Worm (Caenorhabditis elegans) whole organism, mixed stage, embryonic: Measurements from ENCODE around the gene K07D4.5.

ENCODE experiments used
- bed-3 ChIP-seq: fragments of 200-800 bp; sonication (Bioruptor generic); optimal IDR thresholded peaks from 3 replicates; lab custom pipeline; 2018; ENCODE audit warnings: mild to moderate bottlenecking, missing genetic modification characterization, moderate library complexity, missing compliant biosample characterization
- blmp-1 ChIP-seq: fragments of 150-350 bp; optimal IDR thresholded peaks from 2 replicates; lab custom pipeline; 2014; ENCODE audit warnings: missing biosample characterization, missing genetic modification characterization
- ceh-39 ChIP-seq: fragments of 150-350 bp; optimal IDR thresholded peaks from 2 replicates; lab custom pipeline; 2014; ENCODE audit warnings: missing biosample characterization, missing genetic modification characterization
- ceh-43 ChIP-seq: fragments of 200-800 bp; sonication (Bioruptor generic); optimal IDR thresholded peaks from 2 replicates; lab custom pipeline; 2018; ENCODE audit warnings: mild to moderate bottlenecking, missing genetic modification characterization, moderate library complexity, missing compliant biosample characterization
- ceh-83 ChIP-seq: fragments of 200-800 bp; sonication (Bioruptor generic); optimal IDR thresholded peaks from 2 replicates; lab custom pipeline; 2018; ENCODE audit warnings: mild to moderate bottlenecking, missing genetic modification characterization, missing compliant biosample characterization
- ces-1 ChIP-seq: fragments of 150-350 bp; optimal IDR thresholded peaks from 2 replicates; lab custom pipeline; 2014; ENCODE audit warnings: missing biosample characterization, missing genetic modification reagents, missing genetic modification characterization
- cnd-1 ChIP-seq: fragments of 200-800 bp; sonication (Bioruptor generic); optimal IDR thresholded peaks from 2 replicates; lab custom pipeline; 2018; ENCODE audit warnings: mild to moderate bottlenecking, missing genetic modification characterization, missing compliant biosample characterization
- drap-1 ChIP-seq: fragments of 200-800 bp; sonication (Bioruptor generic); optimal IDR thresholded peaks from 3 replicates; lab custom pipeline; 2018; ENCODE audit warnings: mild to moderate bottlenecking, missing genetic modification characterization, missing compliant biosample characterization
- elt-1 ChIP-seq: sonication (generic microtip); optimal IDR thresholded peaks from 2 replicates; lab custom pipeline; 2017; ENCODE audit warnings: missing genetic modification characterization, mild to moderate bottlenecking, missing compliant biosample characterization, antibody characterized with exemption, moderate library complexity, borderline replicate concordance; ENCODE audit not compliant: insufficient read depth
- elt-3 ChIP-seq: fragments of 150-350 bp; optimal IDR thresholded peaks from 2 replicates; lab custom pipeline; 2014; ENCODE audit warnings: missing biosample characterization, missing genetic modification characterization
- flh-1 ChIP-seq: fragments of 200-800 bp; sonication (Bioruptor generic); optimal IDR thresholded peaks from 2 replicates; lab custom pipeline; 2018; ENCODE audit warnings: mild to moderate bottlenecking, missing genetic modification characterization, moderate library complexity, missing compliant biosample characterization
- ham-2 ChIP-seq: fragments of 200-800 bp; sonication (Bioruptor generic); optimal IDR thresholded peaks from 2 replicates; lab custom pipeline; 2018; ENCODE audit warnings: mild to moderate bottlenecking, missing genetic modification characterization, missing compliant biosample characterization
- lin-13 ChIP-seq: fragments of 150-350 bp; optimal IDR thresholded peaks from 2 replicates; lab custom pipeline; 2014; ENCODE audit warnings: missing biosample characterization, missing genetic modification characterization
- lin-32 ChIP-seq: fragments of 200-800 bp; sonication (Bioruptor generic); optimal IDR thresholded peaks from 2 replicates; lab custom pipeline; 2018; ENCODE audit warnings: mild to moderate bottlenecking, missing genetic modification characterization, missing compliant biosample characterization
- lsy-2 ChIP-seq: fragments of 150-350 bp; optimal IDR thresholded peaks from 2 replicates; lab custom pipeline; 2014; ENCODE audit warnings: missing biosample characterization, missing genetic modification characterization
- mab-5 ChIP-seq: fragments of 150-350 bp; optimal IDR thresholded peaks from 2 replicates; lab custom pipeline; 2014; ENCODE audit warnings: missing biosample characterization, missing genetic modification characterization
- mep-1 ChIP-seq: fragments of 150-350 bp; optimal IDR thresholded peaks from 2 replicates; lab custom pipeline; 2017; ENCODE audit warnings: missing biosample characterization, missing genetic modification reagents, missing genetic modification characterization, inconsistent platforms
- mls-2 ChIP-seq: sonication (generic microtip); optimal IDR thresholded peaks from 2 replicates; lab custom pipeline; 2016; ENCODE audit warnings: mild to moderate bottlenecking, missing genetic modification characterization, moderate library complexity, missing compliant biosample characterization
- nhr-237 ChIP-seq: fragments of 150-350 bp; optimal IDR thresholded peaks from 2 replicates; lab custom pipeline; 2014; ENCODE audit warnings: missing biosample characterization, missing genetic modification characterization
- nhr-28 ChIP-seq: fragments of 150-350 bp; optimal IDR thresholded peaks from 2 replicates; lab custom pipeline; 2014; ENCODE audit warnings: missing biosample characterization, missing genetic modification characterization
- nhr-76 ChIP-seq: sonication (generic microtip); optimal IDR thresholded peaks from 2 replicates; lab custom pipeline; 2017; ENCODE audit warnings: missing biosample characterization, missing genetic modification characterization
- pha-4 ChIP-seq: fragments of 150-350 bp; optimal IDR thresholded peaks from 2 replicates; lab custom pipeline; 2018; ENCODE audit warnings: missing biosample characterization, missing genetic modification reagents, missing genetic modification characterization
- sem-2 ChIP-seq: fragments of 200-800 bp; sonication (Bioruptor generic); optimal IDR thresholded peaks from 2 replicates; lab custom pipeline; 2018; ENCODE audit warnings: mild to moderate bottlenecking, missing genetic modification characterization, missing compliant biosample characterization
- snpc-4 ChIP-seq: fragments of 150-350 bp; optimal IDR thresholded peaks from 2 replicates; lab custom pipeline; 2014; ENCODE audit warnings: missing biosample characterization, missing genetic modification characterization
- sptf-1 ChIP-seq: sonication (generic microtip); optimal IDR thresholded peaks from 2 replicates; lab custom pipeline; 2017; ENCODE audit warnings: mild to moderate bottlenecking, missing genetic modification characterization, moderate library complexity, missing compliant biosample characterization
- tbx-8 ChIP-seq: fragments of 200-800 bp; sonication (Bioruptor generic); optimal IDR thresholded peaks from 2 replicates; lab custom pipeline; 2018; ENCODE audit warnings: mild to moderate bottlenecking, missing genetic modification characterization, moderate library complexity, missing compliant biosample characterization
- unc-120 ChIP-seq: sonication (generic microtip); optimal IDR thresholded peaks from 2 replicates; lab custom pipeline; 2017; ENCODE audit warnings: missing genetic modification characterization, missing compliant biosample characterization; ENCODE audit not compliant: poor library complexity, severe bottlenecking
- unc-39 ChIP-seq: fragments of 150-350 bp; optimal IDR thresholded peaks from 2 replicates; lab custom pipeline; 2014; ENCODE audit warnings: missing biosample characterization, missing genetic modification characterization
- unc-62 ChIP-seq: fragments of 150-350 bp; optimal IDR thresholded peaks from 2 replicates; lab custom pipeline; 2014; ENCODE audit warnings: missing biosample characterization, missing genetic modification reagents, missing genetic modification characterization
- ztf-11 ChIP-seq: fragments of 150-350 bp; optimal IDR thresholded peaks from 2 replicates; lab custom pipeline; 2014; ENCODE audit warnings: missing biosample characterization, missing genetic modification characterization

K07D4.5 gene

ce11 chrII:3980373-3980772 lies 45.0 kb downstream of the K07D4.5 start:
- TF ChIP-seq mls-2 (tag; lab: Kevin White, UChicago) = no peak
- no peak for TF ChIP-seq nhr-76 (tag; lab: Kevin White, UChicago)
- no peak for TF ChIP-seq sptf-1 (tag; lab: Kevin White, UChicago)
- TF ChIP-seq snpc-4 = no peak
- TF ChIP-seq pha-4 (tag; lab: Kevin White, UChicago) = no peak
- TF ChIP-seq mab-5 (tag; lab: Kevin White, UChicago) = no peak
- TF ChIP-seq ces-1 = no peak
- TF ChIP-seq elt-1 = no peak
- TF ChIP-seq ham-2 (GFP tag; lab: Kevin White, UChicago) = no peak
- TF ChIP-seq lsy-2 (tag; lab: Kevin White, UChicago) = no peak
- TF ChIP-seq ceh-43 (GFP tag; lab: Kevin White, UChicago) = no peak
- no peak for TF ChIP-seq ztf-11 (tag; lab: Kevin White, UChicago)
- no peak for TF ChIP-seq nhr-28 (tag; lab: Kevin White, UChicago)
- no peak for TF ChIP-seq ceh-83 (GFP tag; lab: Kevin White, UChicago)
- TF ChIP-seq ceh-39 (tag; lab: Kevin White, UChicago) = no peak
- no peak for TF ChIP-seq lin-32 (GFP tag; lab: Kevin White, UChicago)
- no peak for TF ChIP-seq flh-1 (GFP tag; lab: Kevin White, UChicago)
- no peak for TF ChIP-seq bed-3 (GFP tag; lab: Kevin White, UChicago)
- TF ChIP-seq, all 35 proteins: peak for 0

- TF ChIP-seq drap-1 (GFP tag; lab: Kevin White, UChicago) (no peak), unc-39 (tag; lab: Kevin White, UChicago) (no peak), cnd-1 (no peak), unc-120 (no peak), nhr-28 (tag; lab: Kevin White, UChicago) (no peak), tbx-8 (GFP tag; lab: Kevin White, UChicago) (no peak), mab-5 (tag; lab: Kevin White, UChicago) (no peak), elt-1 (no peak), lin-32 (GFP tag; lab: Kevin White, UChicago) (no peak), ceh-39 (tag; lab: Kevin White, UChicago) (no peak), ceh-43 (GFP tag; lab: Kevin White, UChicago) (no peak), blmp-1 (no peak), unc-62 (GFP tag; lab: Kevin White, UChicago) (no peak), elt-3 (tag; lab: Kevin White, UChicago) (no peak), ces-1 (no peak), sem-2 (GFP tag; lab: Kevin White, UChicago) (no peak), ham-2 (GFP tag; lab: Kevin White, UChicago) (no peak)
- TF ChIP-seq, all 35 proteins: peak for 0
These were observed 47.2 kb downstream of the K07D4.5 start for ce11 chrII:3978198-3978597.

- TF ChIP-seq elt-1 = no peak
- TF ChIP-seq ztf-11 (tag; lab: Kevin White, UChicago) = no peak
- TF ChIP-seq lin-13 (tag; lab: Kevin White, UChicago) = no peak
- TF ChIP-seq nhr-237 = no peak
These were observed 49.4 kb downstream of the K07D4.5 start, which contains the start of gene dos-2 for ce11 chrII:3975942-3976341. dos-2 (plus strand) TSS chrII:3976242.

- peak; percentile 14 for TF ChIP-seq unc-62 (GFP tag; lab: Kevin White, UChicago)
- peak; percentile 86 for TF ChIP-seq ces-1
- TF ChIP-seq cnd-1 = peak; percentile 92
- TF ChIP-seq mep-1 (tag; lab: Kevin White, UChicago) = peak; percentile 10
- no peak for TF ChIP-seq ham-2 (GFP tag; lab: Kevin White, UChicago)
- TF ChIP-seq lin-32 (GFP tag; lab: Kevin White, UChicago) = peak; percentile 99
- TF ChIP-seq elt-1 = no peak
These were observed 50.4 kb downstream of the K07D4.5 start, which contains the start of gene cank-26 for ce11 chrII:3974953-3975352. cank-26 (minus strand) TSS chrII:3975065.

- TF ChIP-seq ham-2 (GFP tag; lab: Kevin White, UChicago) = no peak
- TF ChIP-seq blmp-1 = no peak
- TF ChIP-seq ces-1 = peak; percentile 1
These were observed 53.2 kb downstream of the K07D4.5 start, which contains the start of gene K10G6.9 for ce11 chrII:3972153-3972552. K10G6.9 (plus strand) TSS chrII:3972262.
